Fruit fly (Drosophila melanogaster): ENCODE measurements around the gene JhI-21.

Gene JhI-21

dm6 chr2L:12040510-12040909 lies 15.3 kb downstream of the JhI-21 start, which contains the start of gene CG6766 (continued):
- peak; percentile 23; the same call in 2 of the 3 replicates for TF ChIP-seq Opbp (GFP tag; IDR thresholded peaks at IDR 0.05; ENCODE audit: partially characterized antibody)
- TF ChIP-seq Hsf (GFP tag; optimal IDR thresholded peaks at IDR 0.05) = no peak
- TF ChIP-seq Fer2 (tag; optimal IDR thresholded peaks at IDR 0.05) = no peak
- TF ChIP-seq row (GFP tag; IDR thresholded peaks at IDR 0.05) = peak; percentile 80
- TF ChIP-seq CG3995 (GFP tag; optimal IDR thresholded peaks at IDR 0.05) = peak; percentile 2
- peak; percentile 28 for TF ChIP-seq HmgD (GFP tag; optimal IDR thresholded peaks at IDR 0.05)
- no peak for TF ChIP-seq eyg (GFP tag; optimal IDR thresholded peaks at IDR 0.05)
- TF ChIP-seq twi (tag; optimal IDR thresholded peaks at IDR 0.05) = peak; percentile 77
- no peak for TF ChIP-seq Bdp1 (GFP tag; optimal IDR thresholded peaks at IDR 0.05)
- peak; percentile 31 for TF ChIP-seq CG12659 (GFP tag; optimal IDR thresholded peaks at IDR 0.05)
- TF ChIP-seq Usf (GFP tag; optimal IDR thresholded peaks at IDR 0.05) = no peak
- TF ChIP-seq nmo (GFP tag; optimal IDR thresholded peaks at IDR 0.05) = peak; percentile 52
- TF ChIP-seq Dref (GFP tag; IDR thresholded peaks at IDR 0.05) = peak; percentile 58
- TF ChIP-seq Sox102F (GFP tag; optimal IDR thresholded peaks at IDR 0.05) = no peak
- peak; percentile 87 for TF ChIP-seq Myb (GFP tag; optimal IDR thresholded peaks at IDR 0.05)
- TF ChIP-seq MBD-R2 (GFP tag; IDR thresholded peaks at IDR 0.05) = peak; percentile 96
- TF ChIP-seq gem (tag; optimal IDR thresholded peaks at IDR 0.05) = no peak
- TF ChIP-seq BEAF-32 (GFP tag; optimal IDR thresholded peaks at IDR 0.05) = peak; percentile 52
- peak; percentile 19 for TF ChIP-seq sug (tag; optimal IDR thresholded peaks at IDR 0.05)
- TF ChIP-seq Dll (GFP tag; IDR thresholded peaks at IDR 0.05; ENCODE audit: partially characterized antibody) = peak; percentile 29; the same call in 1 of the 4 replicates
- peak; percentile 3 for TF ChIP-seq Ets97D (GFP tag; optimal IDR thresholded peaks at IDR 0.05)
- TF ChIP-seq CG7556 (GFP tag; optimal IDR thresholded peaks at IDR 0.05) = no peak
- TF ChIP-seq al (GFP tag; IDR thresholded peaks at IDR 0.05) = no peak
- TF ChIP-seq sens (GFP tag) = peak; percentile 73
- TF ChIP-seq CG10267 (tag; optimal IDR thresholded peaks at IDR 0.05) = no peak
- TF ChIP-seq hbn (GFP tag; IDR thresholded peaks at IDR 0.05; ENCODE audit: partially characterized antibody) = no peak
- no peak for TF ChIP-seq ERR (GFP tag; optimal IDR thresholded peaks at IDR 0.05)
- no peak for TF ChIP-seq Jarid2 (GFP tag; optimal IDR thresholded peaks at IDR 0.05)
- TF ChIP-seq Sry-β (GFP tag; optimal IDR thresholded peaks at IDR 0.05) = peak; percentile 91
- TF ChIP-seq bab2 (GFP tag; optimal IDR thresholded peaks at IDR 0.05) = no peak
- TF ChIP-seq CG6813 (GFP tag; optimal IDR thresholded peaks at IDR 0.05) = no peak
- TF ChIP-seq CG10274 (GFP tag; optimal IDR thresholded peaks at IDR 0.05) = no peak
- peak; percentile 72 for TF ChIP-seq Xbp1 (GFP tag; optimal IDR thresholded peaks at IDR 0.05)
- peak; percentile 6 to 88 for TF ChIP-seq crp (GFP tag; optimal IDR thresholded peaks at IDR 0.05)
- TF ChIP-seq stwl (tag; optimal IDR thresholded peaks at IDR 0.05) = peak; percentile 73
- peak; percentile 9 for TF ChIP-seq CG34376 (GFP tag; optimal IDR thresholded peaks at IDR 0.05)
- no peak for TF ChIP-seq rib (GFP tag; IDR thresholded peaks at IDR 0.05)
- TF ChIP-seq CG15269 (tag; optimal IDR thresholded peaks at IDR 0.05) = no peak
- no peak for TF ChIP-seq br (optimal IDR thresholded peaks at IDR 0.05)
- TF ChIP-seq E2f2 (GFP tag; IDR thresholded peaks at IDR 0.05) = peak; percentile 49
- peak; percentile 4 for TF ChIP-seq CG17829 (tag; optimal IDR thresholded peaks at IDR 0.05)

- TF ChIP-seq bbx (GFP tag; IDR thresholded peaks at IDR 0.05; ENCODE audit: partially characterized antibody) (peak; percentile 68), aop (GFP tag; IDR thresholded peaks at IDR 0.05) (no peak), CG7928 (GFP tag; optimal IDR thresholded peaks at IDR 0.05) (no peak), salm (tag; optimal IDR thresholded peaks at IDR 0.05) (no peak), CG14050 (GFP tag; IDR thresholded peaks at IDR 0.05) (no peak), org-1 (GFP tag; optimal IDR thresholded peaks at IDR 0.05) (no peak), trh (GFP tag; optimal IDR thresholded peaks at IDR 0.05) (no peak), Hsf (GFP tag; optimal IDR thresholded peaks at IDR 0.05) (no peak), ken (GFP tag; IDR thresholded peaks at IDR 0.05) (no peak), CG8944 (GFP tag; optimal IDR thresholded peaks at IDR 0.05) (no peak), lola (GFP tag; optimal IDR thresholded peaks at IDR 0.05) (no peak), mirr (GFP tag; optimal IDR thresholded peaks at IDR 0.05) (no peak), CG10321 (GFP tag; IDR thresholded peaks at IDR 0.05) (no peak), CG1024 (GFP tag; IDR thresholded peaks at IDR 0.05) (no peak)
Measured at dm6 chr2L:12038177-12038581, 17.7 kb downstream of the JhI-21 start, which contains the start of gene Tom70. Tom70 (minus strand) TSS chr2L:12038511.
